Worm (Caenorhabditis elegans) whole organism, young adult: ENCODE measurements around the gene F46B3.9.

Experiments
- dpl-1 ChIP-seq: fragments of 150-350 bp; optimal IDR thresholded peaks from 2 replicates; lab custom pipeline; 2014; ENCODE audit warnings: missing biosample characterization, missing genetic modification reagents, missing genetic modification characterization
- him-1 ChIP-seq: sonication (generic microtip); optimal IDR thresholded peaks from 2 replicates; lab custom pipeline; 2016; ENCODE audit warnings: missing genotype, missing genetic modification reagents, missing genetic modification characterization, missing compliant biosample characterization
- ztf-22 ChIP-seq: fragments of 200-800 bp; sonication (Bioruptor generic); optimal IDR thresholded peaks from 2 replicates; lab custom pipeline; 2018; ENCODE audit warnings: mild to moderate bottlenecking, missing genetic modification characterization, moderate library complexity, missing compliant biosample characterization

DNA sequence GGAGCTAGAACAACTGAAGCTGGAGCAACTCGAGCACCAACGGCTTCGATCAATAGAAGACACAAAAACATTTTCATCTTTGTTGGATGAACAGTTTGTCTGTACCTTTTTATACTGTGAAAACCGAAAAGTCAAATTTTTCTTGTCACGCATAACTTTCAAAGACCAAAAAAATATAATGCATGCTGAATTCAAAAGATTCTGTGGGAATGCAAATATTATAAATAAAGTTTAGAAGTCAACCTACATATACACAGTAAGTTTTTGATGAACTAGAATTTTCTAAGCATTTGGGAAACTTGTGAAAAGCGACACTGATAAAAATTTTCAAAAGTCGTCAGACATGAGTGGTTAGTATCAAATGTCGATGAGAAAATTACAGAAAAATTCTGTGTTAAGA, 7.7 kb upstream of the F46B3.9 start, which contains the start of gene F46B3.15:
- TF ChIP-seq ztf-22: no peak
- no peak for TF ChIP-seq dpl-1
- no peak for TF ChIP-seq him-1 (tag; lab: Kevin White, UChicago)
